Fruit fly (Drosophila melanogaster): ENCODE results near the gene CG5567.

Gene CG5567

dm6 chr3L:17846169-17846981 is 3.0 kb upstream of the CG5567 start, which contains the start of the genes MED19 and CG7430 (continued):
- no peak for TF ChIP-seq maf-S (GFP tag; optimal IDR thresholded peaks at IDR 0.05)
- peak; percentile 38 for TF ChIP-seq HmgZ (tag; optimal IDR thresholded peaks at IDR 0.05)
- TF ChIP-seq CG2889 (GFP tag; IDR thresholded peaks at IDR 0.05) = no peak
- TF ChIP-seq ro (GFP tag; IDR thresholded peaks at IDR 0.05) = no peak
- no peak for TF ChIP-seq eyg (GFP tag; optimal IDR thresholded peaks at IDR 0.05)
- TF ChIP-seq ems (GFP tag; optimal IDR thresholded peaks at IDR 0.05) = no peak
- TF ChIP-seq CG8089 (GFP tag; optimal IDR thresholded peaks at IDR 0.05) = no peak
- TF ChIP-seq Doc2 (GFP tag; IDR thresholded peaks at IDR 0.05) = no peak
- no peak for TF ChIP-seq prd (optimal IDR thresholded peaks at IDR 0.05)
- TF ChIP-seq prd (GFP tag; IDR thresholded peaks at IDR 0.05) = no peak
- no peak for TF ChIP-seq lmd (GFP tag; IDR thresholded peaks at IDR 0.05)
- TF ChIP-seq CG18764 (GFP tag; optimal IDR thresholded peaks at IDR 0.05) = no peak
- TF ChIP-seq sisA (GFP tag; IDR thresholded peaks at IDR 0.05) = no peak
- no peak for TF ChIP-seq CG31388 (GFP tag; optimal IDR thresholded peaks at IDR 0.05)
- no peak for TF ChIP-seq ERR (GFP tag; optimal IDR thresholded peaks at IDR 0.05)
- TF ChIP-seq CG30431 (GFP tag; optimal IDR thresholded peaks at IDR 0.05) = no peak
- TF ChIP-seq CG32772 (GFP tag; IDR thresholded peaks at IDR 0.05) = no peak
- TF ChIP-seq CG17359 (tag; optimal IDR thresholded peaks at IDR 0.05) = peak; percentile 12
- no peak for TF ChIP-seq CG15601 (tag; optimal IDR thresholded peaks at IDR 0.05)
- TF ChIP-seq CG3065 (GFP tag; optimal IDR thresholded peaks at IDR 0.05) = no peak
- TF ChIP-seq esg (GFP tag; conservative IDR thresholded peaks at IDR 0.05) = no peak
- TF ChIP-seq row (GFP tag; IDR thresholded peaks at IDR 0.05) = peak; percentile 72
- TF ChIP-seq ind (GFP tag; optimal IDR thresholded peaks at IDR 0.05) = no peak
- TF ChIP-seq Ets65A (GFP tag) = peak; percentile 65
- TF ChIP-seq CG12391 (tag; optimal IDR thresholded peaks at IDR 0.05) = peak; percentile 22
- no peak for TF ChIP-seq dan (GFP tag; IDR thresholded peaks at IDR 0.05)
- TF ChIP-seq kah (GFP tag; optimal IDR thresholded peaks at IDR 0.05) = no peak
- TF ChIP-seq zf30C (GFP tag; optimal IDR thresholded peaks at IDR 0.05) = no peak
- TF ChIP-seq Nf-YC (tag; optimal IDR thresholded peaks at IDR 0.05) = peak; percentile 2
- no peak for TF ChIP-seq CG2875 (GFP tag; optimal IDR thresholded peaks at IDR 0.05)
- no peak for TF ChIP-seq sima (GFP tag; optimal IDR thresholded peaks at IDR 0.05)
- TF ChIP-seq lov (optimal IDR thresholded peaks at IDR 0.05) = no peak
- TF ChIP-seq lov (GFP tag; IDR thresholded peaks at IDR 0.05) = no peak
- TF ChIP-seq twi (tag; optimal IDR thresholded peaks at IDR 0.05) = no peak
- no peak for TF ChIP-seq kay (GFP tag; optimal IDR thresholded peaks at IDR 0.05)
- no peak for TF ChIP-seq CG9215 (GFP tag; IDR thresholded peaks at IDR 0.05)
- TF ChIP-seq seq (GFP tag; IDR thresholded peaks at IDR 0.05) = no peak; the same call in 1 of the 2 replicates
- no peak for TF ChIP-seq abd-A (tag; optimal IDR thresholded peaks at IDR 0.05)
- TF ChIP-seq CG11398 (GFP tag; optimal IDR thresholded peaks at IDR 0.05) = no peak
- no peak for TF ChIP-seq slou (GFP tag; optimal IDR thresholded peaks at IDR 0.05)
- no peak for TF ChIP-seq NC2α (GFP tag; optimal IDR thresholded peaks at IDR 0.05)
- peak; percentile 24 to 60 for TF ChIP-seq bsh (GFP tag; optimal IDR thresholded peaks at IDR 0.05)
- peak in 1 of 3 experiments; percentile 16 for TF ChIP-seq lola (GFP tag; optimal IDR thresholded peaks at IDR 0.05)
- no peak for TF ChIP-seq CG14667 (GFP tag; IDR thresholded peaks at IDR 0.05)
- no peak for TF ChIP-seq CG16779 (GFP tag; IDR thresholded peaks at IDR 0.05)
- no peak for TF ChIP-seq Bdp1 (GFP tag; optimal IDR thresholded peaks at IDR 0.05)
- no peak for TF ChIP-seq CG12071 (GFP tag; optimal IDR thresholded peaks at IDR 0.05)
- no peak for TF ChIP-seq danr (GFP tag; IDR thresholded peaks at IDR 0.05)
- TF ChIP-seq CG16815 (GFP tag; optimal IDR thresholded peaks at IDR 0.05) = no peak
- TF ChIP-seq Hmr (GFP tag; optimal IDR thresholded peaks at IDR 0.05) = peak; percentile 45
- peak; percentile 56; the same call in 1 of the 2 replicates for TF ChIP-seq bbx (GFP tag; IDR thresholded peaks at IDR 0.05; ENCODE audit: partially characterized antibody)
